Worm (Caenorhabditis elegans) whole organism, late embryonic: ENCODE data around the gene srbc-59.

Experiments
- K09A11.1 ChIP-seq: sonication (generic microtip); optimal IDR thresholded peaks from 2 replicates; lab custom pipeline; 2017; ENCODE audit warnings: antibody characterized with exemption, mild to moderate bottlenecking, missing genetic modification characterization, missing compliant biosample characterization; ENCODE audit not compliant: insufficient read depth
- ceh-22 ChIP-seq: sonication (generic microtip); optimal IDR thresholded peaks from 2 replicates; lab custom pipeline; 2017; ENCODE audit warnings: missing biosample characterization, missing genetic modification characterization
- dve-1 ChIP-seq: sonication (generic microtip); optimal IDR thresholded peaks from 2 replicates; lab custom pipeline; 2017; ENCODE audit warnings: antibody characterized with exemption, mild to moderate bottlenecking, missing genetic modification characterization, missing compliant biosample characterization
- elt-2 ChIP-seq: sonication (generic microtip); optimal IDR thresholded peaks from 2 replicates; lab custom pipeline; 2016; ENCODE audit warnings: missing genetic modification reagents, missing genetic modification characterization, missing compliant biosample characterization
- elt-4 ChIP-seq: sonication (generic microtip); optimal IDR thresholded peaks from 2 replicates; lab custom pipeline; 2016; ENCODE audit warnings: missing genetic modification characterization, missing compliant biosample characterization
- fkh-10 ChIP-seq: fragments of 150-350 bp; optimal IDR thresholded peaks from 2 replicates; lab custom pipeline; 2014; ENCODE audit warnings: missing biosample characterization, missing genetic modification reagents, missing genetic modification characterization
- lin-11 ChIP-seq: fragments of 200-800 bp; sonication (Bioruptor generic); optimal IDR thresholded peaks from 2 replicates; lab custom pipeline; 2018; ENCODE audit warnings: mild to moderate bottlenecking, missing genetic modification characterization, missing compliant biosample characterization
- nfya-1 ChIP-seq: sonication (generic microtip); optimal IDR thresholded peaks from 2 replicates; lab custom pipeline; 2017; ENCODE audit warnings: missing genetic modification characterization, mild to moderate bottlenecking, missing compliant biosample characterization, antibody characterized with exemption, moderate library complexity
- npax-4 ChIP-seq: sonication (generic microtip); optimal IDR thresholded peaks from 2 replicates; lab custom pipeline; 2016; ENCODE audit warnings: missing genetic modification characterization, missing compliant biosample characterization
- ref-2 ChIP-seq: sonication (generic microtip); optimal IDR thresholded peaks from 2 replicates; lab custom pipeline; 2016; ENCODE audit warnings: missing genetic modification characterization, missing compliant biosample characterization
- sox-4 ChIP-seq: sonication (generic microtip); optimal IDR thresholded peaks from 2 replicates; lab custom pipeline; 2017; ENCODE audit warnings: mild to moderate bottlenecking, missing genetic modification characterization, inconsistent platforms, missing compliant biosample characterization
- zip-5 ChIP-seq: sonication (generic microtip); optimal IDR thresholded peaks from 2 replicates; lab custom pipeline; 2016; ENCODE audit warnings: missing genetic modification characterization, missing compliant biosample characterization

- no peak for TF ChIP-seq fkh-10
- no peak for TF ChIP-seq npax-4 (tag; lab: Kevin White, UChicago)
- TF ChIP-seq K09A11.1 = no peak
- no peak for TF ChIP-seq nfya-1 (tag; lab: Kevin White, UChicago)
- TF ChIP-seq lin-11 = no peak
- no peak for TF ChIP-seq ref-2 (tag; lab: Kevin White, UChicago)
- no peak for TF ChIP-seq elt-4 (tag; lab: Kevin White, UChicago)
- no peak for TF ChIP-seq elt-2 (tag; lab: Kevin White, UChicago)
- no peak for TF ChIP-seq dve-1 (tag; lab: Kevin White, UChicago)
- no peak for TF ChIP-seq ceh-22 (tag; lab: Kevin White, UChicago)
- no peak for TF ChIP-seq zip-5 (tag; lab: Kevin White, UChicago)
- TF ChIP-seq sox-4 = no peak
These were observed at the start of gene srbc-59 for ce11 chrV:778339-778738.
